Fruit fly (Drosophila melanogaster) whole organism, embryonic: ENCODE data around the gene FASN2.

Experiments
- Blimp-1 ChIP-seq: fragments of 200-800 bp; sonication (Bioruptor generic); optimal IDR thresholded peaks from 3 replicates; lab custom pipeline; 2018; ENCODE audit warnings: missing biosample characterization, missing genetic modification characterization, mild to moderate bottlenecking, moderate library complexity, missing genetic modification reagents
- CG10543 ChIP-seq: fragments of 200-800 bp; sonication (Bioruptor generic); optimal IDR thresholded peaks from 3 replicates; lab custom pipeline; 2017; ENCODE audit warnings: missing biosample characterization, mild to moderate bottlenecking, missing genetic modification characterization, moderate library complexity
- CG12071 ChIP-seq: fragments of 200-800 bp; sonication (Bioruptor generic); optimal IDR thresholded peaks from 3 replicates; lab custom pipeline; 2018; ENCODE audit warnings: missing biosample characterization, mild to moderate bottlenecking, missing genetic modification characterization
- CG12769 ChIP-seq: fragments of 200-800 bp; sonication (Bioruptor generic); optimal IDR thresholded peaks from 2 replicates; lab custom pipeline; 2019; ENCODE audit warnings: missing biosample characterization, mild to moderate bottlenecking, missing genetic modification characterization, moderate library complexity
- CG13775 ChIP-seq: fragments of 200-800 bp; sonication (Bioruptor generic); optimal IDR thresholded peaks from 3 replicates; lab custom pipeline; 2017; ENCODE audit warnings: missing biosample characterization, mild to moderate bottlenecking, missing genetic modification characterization
- CG13894 ChIP-seq: fragments of 200-800 bp; sonication (Bioruptor generic); optimal IDR thresholded peaks from 3 replicates; lab custom pipeline; 2018; ENCODE audit warnings: missing biosample characterization, mild to moderate bottlenecking, missing genetic modification characterization, moderate library complexity
- CG15011 ChIP-seq: fragments of 200-800 bp; sonication (Bioruptor generic); optimal IDR thresholded peaks from 3 replicates; lab custom pipeline; 2018; ENCODE audit warnings: missing biosample characterization, mild to moderate bottlenecking, missing genetic modification characterization
- CG1603 ChIP-seq: fragments of 200-800 bp; sonication (Bioruptor generic); optimal IDR thresholded peaks from 2 replicates; lab custom pipeline; 2019; ENCODE audit warnings: missing biosample characterization, mild to moderate bottlenecking, missing genetic modification characterization, moderate library complexity
- CG17829 ChIP-seq: fragments of 200-800 bp; optimal IDR thresholded peaks from 2 replicates; lab custom pipeline; 2019; ENCODE audit warnings: missing biosample characterization, mild to moderate bottlenecking, missing genetic modification characterization, moderate library complexity
- CG31365 ChIP-seq: fragments of 200-800 bp; sonication (Bioruptor generic); optimal IDR thresholded peaks from 2 replicates; lab custom pipeline; 2018; ENCODE audit warnings: missing biosample characterization, mild to moderate bottlenecking, missing genetic modification characterization
- CG31388 ChIP-seq: fragments of 200-800 bp; sonication (Bioruptor generic); optimal IDR thresholded peaks from 2 replicates; lab custom pipeline; 2016; ENCODE audit warnings: missing biosample characterization, missing genetic modification characterization
- CG32532 ChIP-seq: fragments of 200-800 bp; sonication (Bioruptor generic); IDR thresholded peaks from 2 replicates; pipeline ENCODE4 v1.3.6; 2022; ENCODE audit warnings: missing biosample characterization, missing genetic modification characterization
- CG4360 ChIP-seq: fragments of 200-800 bp; sonication (Bioruptor generic); IDR thresholded peaks from 2 replicates; pipeline ENCODE4 v1.3.6; 2022; ENCODE audit warnings: missing biosample characterization, missing genetic modification characterization
- CG4707 ChIP-seq: fragments of 200-800 bp; sonication (Bioruptor generic); optimal IDR thresholded peaks from 2 replicates; lab custom pipeline; 2018; ENCODE audit warnings: missing biosample characterization, mild to moderate bottlenecking, missing genetic modification characterization, moderate library complexity
- CG6689 ChIP-seq: fragments of 200-800 bp; sonication (Bioruptor generic); IDR thresholded peaks from 2 replicates; pipeline ENCODE4 v1.3.6; 2022; ENCODE audit warnings: missing biosample characterization, missing genetic modification characterization
- CG7745 ChIP-seq: fragments of 200-800 bp; sonication (Bioruptor generic); optimal IDR thresholded peaks from 2 replicates; lab custom pipeline; 2018; ENCODE audit warnings: missing biosample characterization, mild to moderate bottlenecking, missing genetic modification characterization, moderate library complexity
- Dbx ChIP-seq: fragments of 200-800 bp; sonication (Bioruptor generic); IDR thresholded peaks from 3 replicates; pipeline ENCODE4 v1.3.6; 2022; ENCODE audit warnings: missing biosample characterization, missing genetic modification characterization
- Med ChIP-seq: fragments of 200-800 bp; sonication (Bioruptor generic); peaks from one replicate; lab custom pipeline; 2016; ENCODE audit warnings: missing biosample characterization, missing genetic modification characterization, mild to moderate bottlenecking, inconsistent platforms, moderate library complexity
- Pdp1 ChIP-seq, 2 experiments: fragments of 200-800 bp; sonication (Bioruptor generic); optimal IDR thresholded peaks; 3 replicates each; lab custom pipeline; 2016; ENCODE audit warnings: missing biosample characterization in 2 of 2, missing genetic modification characterization in 2 of 2, mild to moderate bottlenecking in 1 of 2, moderate library complexity in 1 of 2
- Rfx ChIP-seq: fragments of 200-800 bp; sonication (Bioruptor generic); IDR thresholded peaks from 2 replicates; pipeline ENCODE4 v1.3.6; 2022; ENCODE audit warnings: missing biosample characterization, missing genetic modification characterization
- Scr ChIP-seq: fragments of 200-800 bp; sonication (Bioruptor generic); IDR thresholded peaks from 2 replicates; pipeline ENCODE4 v1.3.6; 2022; ENCODE audit warnings: missing biosample characterization, missing genetic modification characterization; ENCODE audit not compliant: partially characterized antibody
- bab2 ChIP-seq: fragments of 200-800 bp; sonication (Bioruptor generic); optimal IDR thresholded peaks from 2 replicates; lab custom pipeline; 2016; ENCODE audit warnings: missing biosample characterization, missing genetic modification characterization
- bowl ChIP-seq: fragments of 200-800 bp; sonication (Bioruptor generic); IDR thresholded peaks from 2 replicates; pipeline ENCODE4 v1.3.6; 2022; ENCODE audit warnings: missing biosample characterization, missing genetic modification characterization
- cad ChIP-seq: fragments of >200 bp; optimal IDR thresholded peaks from 2 replicates; lab custom pipeline; 2017; ENCODE audit warnings: missing biosample characterization, missing genetic modification characterization
- cwo ChIP-seq: fragments of 200-800 bp; sonication (Bioruptor generic); optimal IDR thresholded peaks from 3 replicates; lab custom pipeline; 2017; ENCODE audit warnings: missing biosample characterization, missing genetic modification characterization, mild to moderate bottlenecking, moderate library complexity, missing genetic modification reagents
- fd64A ChIP-seq: fragments of 200-800 bp; sonication (Bioruptor generic); optimal IDR thresholded peaks from 3 replicates; lab custom pipeline; 2018; ENCODE audit warnings: missing biosample characterization, mild to moderate bottlenecking, missing genetic modification characterization
- gfzf ChIP-seq: fragments of 200-800 bp; sonication (Bioruptor generic); optimal IDR thresholded peaks from 2 replicates; lab custom pipeline; 2016; ENCODE audit warnings: missing biosample characterization, mild to moderate bottlenecking, missing genetic modification characterization, moderate library complexity
- her ChIP-seq: fragments of 200-800 bp; sonication (Bioruptor generic); optimal IDR thresholded peaks from 2 replicates; lab custom pipeline; 2016; ENCODE audit warnings: missing biosample characterization, missing genetic modification characterization
- lab ChIP-seq: fragments of 200-800 bp; sonication (Bioruptor generic); optimal IDR thresholded peaks from 3 replicates; lab custom pipeline; 2017; ENCODE audit warnings: missing biosample characterization, missing genetic modification characterization, mild to moderate bottlenecking, moderate library complexity, missing genetic modification reagents
- lov ChIP-seq, 2 experiments: fragments of 200-800 bp in 1 of 2; fragments of >200 bp in 1 of 2; sonication (Bioruptor generic) in 1 of 2; IDR thresholded peaks in 1 of 2; optimal IDR thresholded peaks in 1 of 2; 2 replicates in 1 of 2; 3 replicates in 1 of 2; pipeline versions ENCODE4 v1.3.6 to Lab custom; 2017 to 2022; ENCODE audit warnings: missing biosample characterization in 1 of 2, missing genetic modification characterization in 1 of 2
- mirr ChIP-seq: fragments of 200-800 bp; sonication (Bioruptor generic); optimal IDR thresholded peaks from 3 replicates; lab custom pipeline; 2018; ENCODE audit warnings: missing biosample characterization, mild to moderate bottlenecking, missing genetic modification characterization
- repo ChIP-seq: fragments of 200-800 bp; sonication (Bioruptor generic); optimal IDR thresholded peaks from 2 replicates; lab custom pipeline; 2016; ENCODE audit warnings: missing biosample characterization, missing genetic modification characterization
- run ChIP-seq: fragments of 200-800 bp; sonication (Bioruptor generic); optimal IDR thresholded peaks from 3 replicates; lab custom pipeline; 2018; ENCODE audit warnings: missing biosample characterization, mild to moderate bottlenecking, missing genetic modification characterization
- sd ChIP-seq: fragments of 200-800 bp; sonication (Bioruptor generic); optimal IDR thresholded peaks from 3 replicates; lab custom pipeline; 2018; ENCODE audit warnings: missing biosample characterization, mild to moderate bottlenecking, missing genetic modification characterization, moderate library complexity
- sens-2 ChIP-seq: fragments of 200-800 bp; sonication (Bioruptor generic); IDR thresholded peaks from 2 replicates; pipeline ENCODE4 v1.3.6; 2022; ENCODE audit warnings: missing biosample characterization, missing genetic modification characterization
- tll ChIP-seq, 2 experiments: fragments of 200-800 bp in 1 of 2; fragments of >200 bp in 1 of 2; sonication (Bioruptor generic) in 1 of 2; optimal IDR thresholded peaks; 2 replicates each; lab custom pipeline; 2017 to 2019; ENCODE audit warnings: missing biosample characterization in 2 of 2, missing genetic modification characterization in 2 of 2, mild to moderate bottlenecking in 1 of 2, moderate library complexity in 1 of 2
- tup ChIP-seq: fragments of 200-800 bp; sonication (Bioruptor generic); optimal IDR thresholded peaks from 2 replicates; lab custom pipeline; 2016; ENCODE audit warnings: missing biosample characterization, mild to moderate bottlenecking, missing genetic modification characterization, moderate library complexity
- twi ChIP-seq: fragments of 200-800 bp; optimal IDR thresholded peaks from 2 replicates; lab custom pipeline; 2019; ENCODE audit warnings: missing biosample characterization, mild to moderate bottlenecking, missing genetic modification characterization, moderate library complexity
- tx ChIP-seq: fragments of 200-800 bp; sonication (Bioruptor generic); optimal IDR thresholded peaks from 2 replicates; lab custom pipeline; 2016; ENCODE audit warnings: missing biosample characterization, missing genetic modification characterization
- vvl ChIP-seq: fragments of 200-800 bp; sonication (Bioruptor generic); IDR thresholded peaks from 2 replicates; pipeline ENCODE4 v1.3.6; 2022; ENCODE audit warnings: missing biosample characterization, missing genetic modification characterization

The FASN2 gene

DNA sequence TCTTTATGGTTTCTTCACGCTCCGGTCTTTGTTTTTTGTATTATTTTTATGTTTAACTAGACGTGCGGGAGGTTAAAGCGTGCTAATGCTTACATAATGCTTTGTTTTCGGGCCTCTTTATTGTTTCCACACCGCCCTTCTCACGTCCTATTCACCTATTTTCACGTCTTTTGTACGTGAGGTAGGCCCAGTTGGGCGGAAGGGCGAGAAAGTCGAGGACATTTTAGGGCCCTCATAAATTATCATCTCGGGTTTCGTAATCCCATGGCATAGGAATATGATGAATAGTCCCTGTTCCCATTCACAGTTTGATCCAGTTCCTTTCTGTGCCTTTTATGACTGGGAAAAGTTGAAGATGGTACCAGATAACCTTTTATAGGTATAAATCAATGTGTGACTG lies 38.3 kb upstream of the FASN2 start:
- no peak for TF ChIP-seq bab2 (GFP tag; lab: Kevin White, UChicago)
- TF ChIP-seq lov (optimal IDR thresholded peaks at IDR 0.05; lab: Kevin White, UChicago), result no peak
- TF ChIP-seq lov (GFP tag; IDR thresholded peaks at IDR 0.05; lab: Robert Waterston, UW), result no peak
- no peak for TF ChIP-seq CG31365 (tag; lab: Kevin White, UChicago)
- TF ChIP-seq Rfx, result no peak
- TF ChIP-seq run (tag; lab: Kevin White, UChicago), result no peak
- TF ChIP-seq tll (GFP tag; optimal IDR thresholded peaks at IDR 0.05; lab: Kevin White, UChicago), result peak in 1 of 2 experiments; percentile 77
- peak; percentile 32 for TF ChIP-seq Med (GFP tag; lab: Kevin White, UChicago)
- TF ChIP-seq cad (GFP tag; lab: Kevin White, UChicago), result peak; percentile 96
- peak in 1 of 2 experiments; percentile 43 for TF ChIP-seq Pdp1 (GFP tag; optimal IDR thresholded peaks at IDR 0.05; lab: Kevin White, UChicago)
- TF ChIP-seq repo (GFP tag; lab: Kevin White, UChicago), result no peak
- TF ChIP-seq Dbx, result no peak

DNA sequence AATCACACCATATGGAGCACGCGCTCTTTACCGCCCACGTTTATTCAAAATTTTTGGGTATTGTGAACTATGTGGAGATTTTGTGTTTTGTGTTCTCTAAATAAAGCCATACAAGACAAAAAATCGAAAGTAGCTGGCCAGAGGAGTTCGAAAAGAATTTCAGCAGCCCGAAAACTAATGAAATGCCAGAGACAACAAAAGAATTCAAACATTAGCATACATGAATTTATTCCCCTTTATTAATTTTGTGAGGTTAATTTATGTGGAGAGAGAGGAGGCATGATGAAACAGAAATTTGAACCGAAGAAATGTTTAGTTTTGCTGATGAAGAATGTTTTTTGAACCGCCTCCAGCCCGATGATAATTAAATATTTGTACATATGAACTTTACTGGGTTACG lies 37.6 kb upstream of the FASN2 start:
- TF ChIP-seq fd64A, result no peak
- TF ChIP-seq bowl, result no peak
- TF ChIP-seq tx (GFP tag; lab: Kevin White, UChicago), result no peak
- no peak for TF ChIP-seq CG13775 (GFP tag; lab: Kevin White, UChicago)
- TF ChIP-seq CG15011 (GFP tag; lab: Kevin White, UChicago), result no peak
- TF ChIP-seq cwo (GFP tag; lab: Kevin White, UChicago), result no peak
- peak; percentile 39 for TF ChIP-seq CG13894
- TF ChIP-seq twi (tag; lab: Kevin White, UChicago), result no peak
- TF ChIP-seq CG7745 (tag; lab: Kevin White, UChicago), result peak; percentile 51
- TF ChIP-seq CG1603, result no peak
- TF ChIP-seq tup (GFP tag; lab: Kevin White, UChicago), result no peak
- no peak for TF ChIP-seq her
- TF ChIP-seq lab (GFP tag; lab: Kevin White, UChicago), result no peak
- TF ChIP-seq CG10543 (GFP tag; lab: Kevin White, UChicago), result no peak
- TF ChIP-seq CG12769 (tag; lab: Kevin White, UChicago), result no peak
- no peak for TF ChIP-seq CG12071
- TF ChIP-seq sd (tag; lab: Kevin White, UChicago), result peak; percentile 71
- no peak for TF ChIP-seq sens-2
- TF ChIP-seq mirr (GFP tag; lab: Kevin White, UChicago), result no peak
- TF ChIP-seq CG31388 (GFP tag; lab: Kevin White, UChicago), result no peak
- no peak for TF ChIP-seq gfzf
- TF ChIP-seq CG17829 (tag; lab: Kevin White, UChicago), result no peak
- TF ChIP-seq Scr (GFP tag; lab: Robert Waterston, UW), result no peak
- TF ChIP-seq CG4707, result no peak
- no peak for TF ChIP-seq CG32532 (GFP tag; lab: Robert Waterston, UW)
- TF ChIP-seq vvl (GFP tag; lab: Robert Waterston, UW), result peak; percentile 56
- no peak for TF ChIP-seq CG4360 (GFP tag; lab: Robert Waterston, UW)
- no peak for TF ChIP-seq CG6689 (GFP tag; lab: Robert Waterston, UW)
- peak; percentile 83 for TF ChIP-seq Blimp-1 (GFP tag; lab: Kevin White, UChicago)
